Worm (Caenorhabditis elegans) whole organism, midembryonic: ENCODE measurements around the gene T05C3.6.

Experiments used
- T22C8.4 ChIP-seq: fragments of 200-800 bp; sonication (Bioruptor generic); IDR thresholded peaks from 2 replicates; pipeline ENCODE4 v1.3.6; 2022; ENCODE audit warnings: missing genetic modification characterization, missing compliant biosample characterization
- cog-1 ChIP-seq: sonication (generic microtip); optimal IDR thresholded peaks from 2 replicates; lab custom pipeline; 2016; ENCODE audit warnings: missing genetic modification characterization, missing compliant biosample characterization
- flt-1 ChIP-seq: fragments of 200-800 bp; sonication (Bioruptor generic); IDR thresholded peaks from 2 replicates; pipeline ENCODE4 v1.3.6; 2022; ENCODE audit warnings: missing genetic modification characterization, missing compliant biosample characterization
- klf-2 ChIP-seq: fragments of 200-800 bp; sonication (Bioruptor generic); conservative IDR thresholded peaks from 2 replicates; pipeline ENCODE4 v1.3.6; 2022; ENCODE audit warnings: missing genetic modification reagents, missing genetic modification characterization, missing compliant biosample characterization
- ref-1 ChIP-seq: fragments of 200-800 bp; sonication (Bioruptor generic); conservative IDR thresholded peaks from 2 replicates; pipeline ENCODE4 v1.3.6; 2022; ENCODE audit warnings: missing genetic modification reagents, missing genetic modification characterization, missing compliant biosample characterization
- tab-1 ChIP-seq: fragments of 200-800 bp; sonication (Bioruptor generic); IDR thresholded peaks from 2 replicates; pipeline ENCODE4 v1.3.6; 2022; ENCODE audit warnings: missing genetic modification characterization, missing compliant biosample characterization
- ztf-23 ChIP-seq: fragments of 200-800 bp; sonication (Bioruptor generic); IDR thresholded peaks from 2 replicates; pipeline ENCODE4 v1.3.6; 2022; ENCODE audit warnings: missing genetic modification reagents, missing genetic modification characterization, missing compliant biosample characterization
- ztf-29 ChIP-seq: fragments of 200-800 bp; sonication (Bioruptor generic); IDR thresholded peaks from 2 replicates; pipeline ENCODE4 v1.3.6; 2022; ENCODE audit warnings: missing genetic modification reagents, missing genetic modification characterization, missing compliant biosample characterization

ce11 chrV:5513630-5514378 is 23.6 kb downstream of the T05C3.6 start, which contains the start of the genes hpo-15 and mms-19:
- TF ChIP-seq ztf-29 (GFP tag; lab: Robert Waterston, UW) (no peak), ref-1 (GFP tag; lab: Robert Waterston, UW) (no peak), cog-1 (tag; lab: Kevin White, UChicago) (no peak), tab-1 (GFP tag; lab: Robert Waterston, UW) (no peak), klf-2 (GFP tag; lab: Robert Waterston, UW) (no peak), T22C8.4 (GFP tag; lab: Robert Waterston, UW) (no peak), flt-1 (no peak), ztf-23 (GFP tag; lab: Robert Waterston, UW) (no peak)
